Fruit fly (Drosophila melanogaster) whole organism, embryonic: ENCODE measurements around the gene cpx.

Experiments
- Aef1 ChIP-seq: fragments of 200-800 bp; sonication (Bioruptor generic); IDR thresholded peaks from 3 replicates; pipeline ENCODE4 v1.3.6; 2022; ENCODE audit warnings: missing biosample characterization, missing genetic modification characterization
- CG10959 ChIP-seq: fragments of 200-800 bp; sonication (Bioruptor generic); IDR thresholded peaks from 2 replicates; pipeline ENCODE4 v1.3.6; 2022; ENCODE audit warnings: missing biosample characterization, missing genetic modification characterization
- CG12744 ChIP-seq: fragments of 200-800 bp; sonication (Bioruptor generic); optimal IDR thresholded peaks from 2 replicates; lab custom pipeline; 2016; ENCODE audit warnings: missing biosample characterization, missing genetic modification characterization
- CG16813 ChIP-seq: fragments of 200-800 bp; sonication (Bioruptor generic); IDR thresholded peaks from 3 replicates; pipeline ENCODE4 v1.3.6; 2022; ENCODE audit warnings: missing biosample characterization, missing genetic modification characterization; ENCODE audit not compliant: partially characterized antibody
- CG17186 ChIP-seq: fragments of 200-800 bp; sonication (Bioruptor generic); optimal IDR thresholded peaks from 3 replicates; lab custom pipeline; 2017; ENCODE audit warnings: missing biosample characterization, missing genetic modification reagents, missing genetic modification characterization
- CG17612 ChIP-seq: fragments of 200-800 bp; sonication (Bioruptor generic); IDR thresholded peaks from 2 replicates; pipeline ENCODE4 v1.3.6; 2022; ENCODE audit warnings: missing biosample characterization, missing genetic modification characterization
- CG1792 ChIP-seq: fragments of 200-800 bp; sonication (Bioruptor generic); optimal IDR thresholded peaks from 2 replicates; lab custom pipeline; 2016; ENCODE audit warnings: missing biosample characterization, missing genetic modification characterization
- CG1832 ChIP-seq: fragments of 200-800 bp; sonication (Bioruptor generic); optimal IDR thresholded peaks from 2 replicates; lab custom pipeline; 2017; ENCODE audit warnings: missing biosample characterization, mild to moderate bottlenecking, missing genetic modification characterization, inconsistent platforms
- CG18599 ChIP-seq: fragments of 200-800 bp; sonication (Bioruptor generic); optimal IDR thresholded peaks from 3 replicates; lab custom pipeline; 2017; ENCODE audit warnings: missing biosample characterization, missing genetic modification characterization, mild to moderate bottlenecking, moderate library complexity, missing genetic modification reagents
- CG2129 ChIP-seq: fragments of 200-800 bp; sonication (Bioruptor generic); IDR thresholded peaks from 2 replicates; pipeline ENCODE4 v1.3.6; 2022; ENCODE audit warnings: missing biosample characterization, missing genetic modification characterization; ENCODE audit not compliant: partially characterized antibody
- CG31224 ChIP-seq: fragments of 200-800 bp; sonication (Bioruptor generic); IDR thresholded peaks from 2 replicates; pipeline ENCODE4 v1.3.6; 2022; ENCODE audit warnings: missing biosample characterization, missing genetic modification characterization
- CG42726 ChIP-seq: fragments of 200-800 bp; sonication (Bioruptor generic); IDR thresholded peaks from 2 replicates; pipeline ENCODE4 v1.3.6; 2022; ENCODE audit warnings: missing biosample characterization, missing genetic modification characterization; ENCODE audit not compliant: partially characterized antibody
- CG4404 ChIP-seq: fragments of 200-800 bp; sonication (Bioruptor generic); IDR thresholded peaks from 2 replicates; pipeline ENCODE4 v1.3.6; 2022; ENCODE audit warnings: missing biosample characterization, missing genetic modification characterization
- CG4707 ChIP-seq: fragments of 200-800 bp; sonication (Bioruptor generic); optimal IDR thresholded peaks from 2 replicates; lab custom pipeline; 2018; ENCODE audit warnings: missing biosample characterization, mild to moderate bottlenecking, missing genetic modification characterization, moderate library complexity
- CG6175 ChIP-seq: fragments of 200-800 bp; sonication (Bioruptor generic); IDR thresholded peaks from 3 replicates; pipeline ENCODE4 v1.3.6; 2022; ENCODE audit warnings: missing biosample characterization, missing genetic modification characterization
- CG8478 ChIP-seq: fragments of >200 bp; optimal IDR thresholded peaks from 2 replicates; lab custom pipeline; 2018
- Eip74EF ChIP-seq, 2 experiments: fragments of 200-800 bp in 1 of 2; fragments of >200 bp in 1 of 2; sonication (Bioruptor generic) in 1 of 2; optimal IDR thresholded peaks; 2 replicates each; lab custom pipeline; 2017 to 2019; ENCODE audit warnings: missing biosample characterization in 2 of 2, missing genetic modification characterization in 2 of 2, mild to moderate bottlenecking in 1 of 2, moderate library complexity in 1 of 2
- H15 ChIP-seq: fragments of 200-800 bp; sonication (Bioruptor generic); IDR thresholded peaks from 3 replicates; pipeline ENCODE4 v1.3.6; 2022; ENCODE audit warnings: missing biosample characterization, missing genetic modification characterization
- Hsf ChIP-seq: fragments of 200-800 bp; sonication (Bioruptor generic); optimal IDR thresholded peaks from 3 replicates; lab custom pipeline; 2016; ENCODE audit warnings: missing biosample characterization, missing genetic modification characterization
- Med ChIP-seq: fragments of 200-800 bp; sonication (Bioruptor generic); peaks from one replicate; lab custom pipeline; 2016; ENCODE audit warnings: missing biosample characterization, missing genetic modification characterization, mild to moderate bottlenecking, inconsistent platforms, moderate library complexity
- Ravus ChIP-seq: fragments of 200-800 bp; sonication (Bioruptor generic); IDR thresholded peaks from 2 replicates; pipeline ENCODE4 v1.3.6; 2022; ENCODE audit warnings: missing biosample characterization, missing genetic modification characterization
- Rx ChIP-seq: fragments of 200-800 bp; sonication (Bioruptor generic); IDR thresholded peaks from 2 replicates; pipeline ENCODE4 v1.3.6; 2022; ENCODE audit warnings: missing biosample characterization, missing genetic modification characterization
- Scr ChIP-seq: fragments of 200-800 bp; sonication (Bioruptor generic); IDR thresholded peaks from 2 replicates; pipeline ENCODE4 v1.3.6; 2022; ENCODE audit warnings: missing biosample characterization, missing genetic modification characterization; ENCODE audit not compliant: partially characterized antibody
- Sry-δ ChIP-seq: fragments of 200-800 bp; sonication (Bioruptor generic); optimal IDR thresholded peaks from 2 replicates; lab custom pipeline; 2016; ENCODE audit warnings: missing biosample characterization, missing genetic modification characterization
- az2 ChIP-seq: fragments of 200-800 bp; sonication (Bioruptor generic); optimal IDR thresholded peaks from 3 replicates; lab custom pipeline; 2016; ENCODE audit warnings: missing biosample characterization, missing genetic modification characterization
- bcd ChIP-seq: fragments of 200-800 bp; sonication (Bioruptor generic); optimal IDR thresholded peaks from 2 replicates; lab custom pipeline; 2017; ENCODE audit warnings: missing biosample characterization, mild to moderate bottlenecking, missing genetic modification characterization
- br ChIP-seq: fragments of >200 bp; optimal IDR thresholded peaks from 2 replicates; lab custom pipeline; 2017
- bsh ChIP-seq, 2 experiments: fragments of 200-800 bp; sonication (Bioruptor generic); optimal IDR thresholded peaks; 2 replicates each; lab custom pipeline; 2017 to 2018; ENCODE audit warnings: mild to moderate bottlenecking in 2 of 2, missing biosample characterization in 2 of 2, missing genetic modification characterization in 2 of 2, moderate library complexity in 1 of 2
- fd64A ChIP-seq: fragments of 200-800 bp; sonication (Bioruptor generic); optimal IDR thresholded peaks from 3 replicates; lab custom pipeline; 2018; ENCODE audit warnings: missing biosample characterization, mild to moderate bottlenecking, missing genetic modification characterization
- grn ChIP-seq: fragments of 200-800 bp; sonication (Bioruptor generic); optimal IDR thresholded peaks from 3 replicates; lab custom pipeline; 2017; ENCODE audit warnings: missing biosample characterization, missing genetic modification characterization
- gro ChIP-seq: fragments of 200-800 bp; sonication (Bioruptor generic); optimal IDR thresholded peaks from 2 replicates; lab custom pipeline; 2016; ENCODE audit warnings: missing biosample characterization, missing genetic modification characterization
- ind ChIP-seq: fragments of 200-800 bp; sonication (Bioruptor generic); optimal IDR thresholded peaks from 3 replicates; lab custom pipeline; 2016; ENCODE audit warnings: missing biosample characterization, missing genetic modification characterization
- inv ChIP-seq: fragments of 200-800 bp; sonication (Bioruptor generic); IDR thresholded peaks from 2 replicates; pipeline ENCODE4 v1.3.6; 2022; ENCODE audit warnings: missing biosample characterization, missing genetic modification characterization; ENCODE audit not compliant: partially characterized antibody
- klu ChIP-seq: fragments of 200-800 bp; sonication (Bioruptor generic); IDR thresholded peaks from 2 replicates; pipeline ENCODE4 v1.3.6; 2022; ENCODE audit warnings: missing biosample characterization, missing genetic modification characterization
- kni ChIP-seq: fragments of 200-800 bp; sonication (Bioruptor generic); optimal IDR thresholded peaks from 3 replicates; lab custom pipeline; 2017; ENCODE audit warnings: mild to moderate bottlenecking, missing biosample characterization, missing genetic modification reagents, missing genetic modification characterization
- nerfin-1 ChIP-seq: fragments of 200-800 bp; sonication (Bioruptor generic); optimal IDR thresholded peaks from 3 replicates; lab custom pipeline; 2019; ENCODE audit warnings: missing biosample characterization, mild to moderate bottlenecking, missing genetic modification characterization, moderate library complexity
- pros ChIP-seq: fragments of 200-800 bp; sonication (Bioruptor generic); optimal IDR thresholded peaks from 3 replicates; lab custom pipeline; 2019; ENCODE audit warnings: missing biosample characterization, mild to moderate bottlenecking, missing genetic modification characterization, moderate library complexity
- scrt ChIP-seq: fragments of 200-800 bp; sonication (Bioruptor generic); optimal IDR thresholded peaks from 2 replicates; lab custom pipeline; 2018; ENCODE audit warnings: missing biosample characterization, mild to moderate bottlenecking, missing genetic modification characterization, moderate library complexity
- shn ChIP-seq: fragments of 200-800 bp; sonication (Bioruptor generic); optimal IDR thresholded peaks from 3 replicates; lab custom pipeline; 2016; ENCODE audit warnings: missing biosample characterization, missing genetic modification characterization
- sim ChIP-seq: fragments of 200-800 bp; sonication (Bioruptor generic); IDR thresholded peaks from 2 replicates; pipeline ENCODE4 v1.3.6; 2022; ENCODE audit warnings: missing biosample characterization, missing genetic modification characterization
- so ChIP-seq: fragments of 200-800 bp; sonication (Bioruptor generic); IDR thresholded peaks from 3 replicates; pipeline ENCODE4 v1.3.6; 2022; ENCODE audit warnings: missing biosample characterization, missing genetic modification characterization
- sqz ChIP-seq: fragments of 200-800 bp; sonication (Bioruptor generic); optimal IDR thresholded peaks from 3 replicates; lab custom pipeline; 2018; ENCODE audit warnings: missing biosample characterization, mild to moderate bottlenecking, missing genetic modification characterization
- tap ChIP-seq: fragments of 200-800 bp; optimal IDR thresholded peaks from 3 replicates; lab custom pipeline; 2019; ENCODE audit warnings: missing biosample characterization, mild to moderate bottlenecking, missing genetic modification characterization, moderate library complexity
- tll ChIP-seq, 2 experiments: fragments of 200-800 bp in 1 of 2; fragments of >200 bp in 1 of 2; sonication (Bioruptor generic) in 1 of 2; optimal IDR thresholded peaks; 2 replicates each; lab custom pipeline; 2017 to 2019; ENCODE audit warnings: missing biosample characterization in 2 of 2, missing genetic modification characterization in 2 of 2, mild to moderate bottlenecking in 1 of 2, moderate library complexity in 1 of 2
- tup ChIP-seq: fragments of 200-800 bp; sonication (Bioruptor generic); optimal IDR thresholded peaks from 2 replicates; lab custom pipeline; 2016; ENCODE audit warnings: missing biosample characterization, mild to moderate bottlenecking, missing genetic modification characterization, moderate library complexity
- vnd ChIP-seq: fragments of 200-800 bp; sonication (Bioruptor generic); IDR thresholded peaks from 3 replicates; pipeline ENCODE4 v1.3.6; 2022; ENCODE audit warnings: missing biosample characterization, missing genetic modification characterization; ENCODE audit not compliant: partially characterized antibody

cpx gene

dm6 chr3R:4268339-4268738 is 11.7 kb upstream of the cpx start (continued):
- TF ChIP-seq Med (peak; percentile 18), nerfin-1 (tag; lab: Kevin White, UChicago) (no peak), Scr (GFP tag; lab: Robert Waterston, UW) (no peak), CG1792 (GFP tag; lab: Kevin White, UChicago) (no peak), CG16813 (GFP tag; lab: Robert Waterston, UW) (peak; percentile 66), H15 (GFP tag; lab: Robert Waterston, UW) (no peak), CG4707 (GFP tag; lab: Kevin White, UChicago) (no peak), CG17612 (GFP tag; lab: Robert Waterston, UW) (no peak)

dm6 chr3R:4277828-4278227 is 2.2 kb upstream of the cpx start, which contains the start of gene flip:
flip (minus strand) TSS chr3R:4277928.
- TF ChIP-seq Eip74EF (GFP tag; optimal IDR thresholded peaks at IDR 0.05; lab: Kevin White, UChicago) = no peak
- TF ChIP-seq bcd (GFP tag; lab: Kevin White, UChicago) = no peak
- no peak for TF ChIP-seq ind
- TF ChIP-seq, all 482 proteins: peak for 0

dm6 chr3R:4281119-4281861 is 1.3 kb downstream of the cpx start:
- TF ChIP-seq fd64A (GFP tag; lab: Kevin White, UChicago) (no peak), CG31224 (no peak), shn (GFP tag; lab: Kevin White, UChicago) (no peak), kni (GFP tag; lab: Kevin White, UChicago) (no peak), klu (GFP tag; lab: Robert Waterston, UW) (no peak), vnd (GFP tag; lab: Robert Waterston, UW) (no peak), CG8478 (lab: Kevin White, UChicago) (no peak), so (GFP tag; lab: Robert Waterston, UW) (0 out of 3 replicates have a peak, but pooled peaks have one; percentile 21), bsh (GFP tag; optimal IDR thresholded peaks at IDR 0.05; lab: Kevin White, UChicago) (no peak), az2 (GFP tag; lab: Kevin White, UChicago) (no peak), Rx (GFP tag; lab: Robert Waterston, UW) (no peak), grn (GFP tag; lab: Kevin White, UChicago) (peak; percentile 16), Sry-δ (GFP tag; lab: Kevin White, UChicago) (no peak), CG18599 (GFP tag; lab: Kevin White, UChicago) (peak; percentile 32), inv (no peak), tap (tag; lab: Kevin White, UChicago) (no peak), CG17186 (GFP tag; lab: Kevin White, UChicago) (no peak), tup (GFP tag; lab: Kevin White, UChicago) (no peak), CG12744 (GFP tag; lab: Kevin White, UChicago) (peak; percentile 18), CG4404 (GFP tag; lab: Robert Waterston, UW) (no peak), Hsf (GFP tag; lab: Kevin White, UChicago) (no peak), pros (GFP tag; lab: Kevin White, UChicago) (peak; percentile 34), br (lab: Kevin White, UChicago) (no peak), CG1832 (no peak), scrt (GFP tag; lab: Kevin White, UChicago) (no peak), CG16813 (GFP tag; lab: Robert Waterston, UW) (no peak), Aef1 (GFP tag; lab: Robert Waterston, UW) (no peak), sqz (peak; percentile 9), CG2129 (no peak), CG6175 (GFP tag; lab: Robert Waterston, UW) (0 out of 3 replicates have a peak, but pooled peaks have one; percentile 32), sim (GFP tag; lab: Robert Waterston, UW) (no peak), CG10959 (GFP tag; lab: Robert Waterston, UW) (no peak), Ravus (GFP tag; lab: Robert Waterston, UW) (no peak), tll (GFP tag; optimal IDR thresholded peaks at IDR 0.05; lab: Kevin White, UChicago) (peak in 1 of 2 experiments; percentile 79), gro (no peak), CG42726 (GFP tag; lab: Robert Waterston, UW) (no peak)
